Fruit fly (Drosophila melanogaster) whole organism, embryonic: Measurements from ENCODE around the gene P58IPK.

Source experiments
- Atf3 ChIP-seq: fragments of 200-800 bp; sonication (Bioruptor generic); optimal IDR thresholded peaks from 3 replicates; lab custom pipeline; 2016; ENCODE audit warnings: missing biosample characterization, missing genetic modification characterization
- B-H1 ChIP-seq: fragments of 200-800 bp; sonication (Bioruptor generic); IDR thresholded peaks from 3 replicates; pipeline ENCODE4 v1.3.6; 2022; ENCODE audit warnings: missing biosample characterization, missing genetic modification characterization
- Bdp1 ChIP-seq: fragments of 200-800 bp; sonication (Bioruptor generic); optimal IDR thresholded peaks from 3 replicates; lab custom pipeline; 2016; ENCODE audit warnings: missing biosample characterization, missing genetic modification characterization
- CG10274 ChIP-seq: fragments of 200-800 bp; sonication (Bioruptor generic); optimal IDR thresholded peaks from 3 replicates; lab custom pipeline; 2017; ENCODE audit warnings: missing biosample characterization, mild to moderate bottlenecking, missing genetic modification characterization
- CG11696 ChIP-seq: fragments of 200-800 bp; sonication (Bioruptor generic); IDR thresholded peaks from 2 replicates; pipeline ENCODE4 v1.3.6; 2022; ENCODE audit warnings: missing biosample characterization, missing genetic modification characterization
- CG12391 ChIP-seq: fragments of 200-800 bp; sonication (Bioruptor generic); optimal IDR thresholded peaks from 3 replicates; lab custom pipeline; 2018; ENCODE audit warnings: missing biosample characterization, mild to moderate bottlenecking, missing genetic modification characterization, moderate library complexity
- CG13894 ChIP-seq: fragments of 200-800 bp; sonication (Bioruptor generic); optimal IDR thresholded peaks from 3 replicates; lab custom pipeline; 2018; ENCODE audit warnings: missing biosample characterization, mild to moderate bottlenecking, missing genetic modification characterization, moderate library complexity
- CG14441 ChIP-seq: fragments of 200-800 bp; sonication (Bioruptor generic); IDR thresholded peaks from 2 replicates; pipeline ENCODE4 v1.3.6; 2022; ENCODE audit warnings: missing biosample characterization, missing genetic modification characterization
- CG14710 ChIP-seq: fragments of 200-800 bp; sonication (Bioruptor generic); optimal IDR thresholded peaks from 3 replicates; lab custom pipeline; 2019; ENCODE audit warnings: missing biosample characterization, mild to moderate bottlenecking, missing genetic modification characterization, moderate library complexity
- CG1602 ChIP-seq: fragments of 200-800 bp; sonication (Bioruptor generic); optimal IDR thresholded peaks from 3 replicates; lab custom pipeline; 2016; ENCODE audit warnings: missing biosample characterization, missing genetic modification characterization
- CG1647 ChIP-seq: fragments of 200-800 bp; sonication (Bioruptor generic); optimal IDR thresholded peaks from 3 replicates; lab custom pipeline; 2016; ENCODE audit warnings: missing biosample characterization, missing genetic modification characterization
- CG17385 ChIP-seq: fragments of 200-800 bp; sonication (Bioruptor generic); optimal IDR thresholded peaks from 3 replicates; lab custom pipeline; 2018; ENCODE audit warnings: missing biosample characterization, mild to moderate bottlenecking, missing genetic modification characterization
- CG17829 ChIP-seq: fragments of 200-800 bp; optimal IDR thresholded peaks from 2 replicates; lab custom pipeline; 2019; ENCODE audit warnings: missing biosample characterization, mild to moderate bottlenecking, missing genetic modification characterization, moderate library complexity
- CG18011 ChIP-seq: fragments of 200-800 bp; sonication (Bioruptor generic); optimal IDR thresholded peaks from 2 replicates; lab custom pipeline; 2017; ENCODE audit warnings: missing biosample characterization, missing genetic modification characterization, mild to moderate bottlenecking, moderate library complexity, missing genotype
- CG18599 ChIP-seq: fragments of 200-800 bp; sonication (Bioruptor generic); optimal IDR thresholded peaks from 3 replicates; lab custom pipeline; 2017; ENCODE audit warnings: missing biosample characterization, missing genetic modification characterization, mild to moderate bottlenecking, moderate library complexity, missing genetic modification reagents
- CG2889 ChIP-seq: fragments of 200-800 bp; sonication (Bioruptor generic); IDR thresholded peaks from 3 replicates; pipeline ENCODE4 v1.3.6; 2022; ENCODE audit warnings: missing biosample characterization, missing genetic modification characterization
- CG33557 ChIP-seq: fragments of 200-800 bp; sonication (Bioruptor generic); optimal IDR thresholded peaks from 2 replicates; lab custom pipeline; 2019; ENCODE audit warnings: missing biosample characterization, mild to moderate bottlenecking, missing genetic modification characterization, moderate library complexity
- CG3995 ChIP-seq: fragments of 200-800 bp; sonication (Bioruptor generic); optimal IDR thresholded peaks from 3 replicates; lab custom pipeline; 2016; ENCODE audit warnings: missing biosample characterization, missing genetic modification characterization
- CG6272 ChIP-seq: fragments of 200-800 bp; sonication (Bioruptor generic); IDR thresholded peaks from 2 replicates; pipeline ENCODE4 v1.3.6; 2022; ENCODE audit warnings: missing biosample characterization, missing genetic modification characterization
- CG6683 ChIP-seq: fragments of 200-800 bp; sonication (Bioruptor generic); optimal IDR thresholded peaks from 2 replicates; lab custom pipeline; 2017; ENCODE audit warnings: missing biosample characterization, mild to moderate bottlenecking, missing genetic modification characterization, missing genetic modification reagents
- CG6813 ChIP-seq: fragments of 200-800 bp; sonication (Bioruptor generic); optimal IDR thresholded peaks from 2 replicates; lab custom pipeline; 2017; ENCODE audit warnings: missing biosample characterization, missing genetic modification characterization, mild to moderate bottlenecking, moderate library complexity, missing genetic modification reagents
- CG7987 ChIP-seq: fragments of 200-800 bp; sonication (Bioruptor generic); optimal IDR thresholded peaks from 2 replicates; lab custom pipeline; 2018; ENCODE audit warnings: missing biosample characterization, mild to moderate bottlenecking, missing genetic modification characterization, moderate library complexity
- CG8281 ChIP-seq: fragments of 200-800 bp; sonication (Bioruptor generic); optimal IDR thresholded peaks from 2 replicates; lab custom pipeline; 2018; ENCODE audit warnings: missing biosample characterization, mild to moderate bottlenecking, missing genetic modification characterization, moderate library complexity
- CG9215 ChIP-seq: fragments of 200-800 bp; sonication (Bioruptor generic); IDR thresholded peaks from 2 replicates; pipeline ENCODE4 v1.3.6; 2022; ENCODE audit warnings: missing biosample characterization, missing genetic modification characterization
- CG9876 ChIP-seq: fragments of 200-800 bp; sonication (Bioruptor generic); optimal IDR thresholded peaks from 2 replicates; lab custom pipeline; 2016; ENCODE audit warnings: missing biosample characterization, missing genetic modification characterization
- CTCF ChIP-seq: fragments of 200-800 bp; sonication (Bioruptor generic); optimal IDR thresholded peaks from 2 replicates; lab custom pipeline; 2017; ENCODE audit warnings: missing biosample characterization, mild to moderate bottlenecking, missing genetic modification characterization, moderate library complexity
- D19A ChIP-seq: fragments of 200-800 bp; optimal IDR thresholded peaks from 3 replicates; lab custom pipeline; 2019; ENCODE audit warnings: missing biosample characterization, mild to moderate bottlenecking, missing genetic modification characterization, moderate library complexity
- Dip3 ChIP-seq: fragments of 200-800 bp; sonication (Bioruptor generic); optimal IDR thresholded peaks from 3 replicates; lab custom pipeline; 2016; ENCODE audit warnings: missing biosample characterization, missing genetic modification characterization
- E2f2 ChIP-seq: fragments of 200-800 bp; sonication (Bioruptor generic); IDR thresholded peaks from 2 replicates; pipeline ENCODE4 v1.3.6; 2022; ENCODE audit warnings: missing biosample characterization, missing genetic modification characterization
- Hand ChIP-seq: fragments of 200-800 bp; sonication (Bioruptor generic); optimal IDR thresholded peaks from 2 replicates; lab custom pipeline; 2017; ENCODE audit warnings: mild to moderate bottlenecking, missing biosample characterization, missing genetic modification reagents, missing genetic modification characterization
- Mad ChIP-seq: fragments of 200-800 bp; sonication (Bioruptor generic); optimal IDR thresholded peaks from 2 replicates; lab custom pipeline; 2016; ENCODE audit warnings: missing biosample characterization, missing genetic modification characterization
- Myb ChIP-seq: fragments of 200-800 bp; sonication (Bioruptor generic); optimal IDR thresholded peaks from 2 replicates; lab custom pipeline; 2016; ENCODE audit warnings: missing biosample characterization, missing genetic modification characterization
- NK7.1 ChIP-seq: fragments of 200-800 bp; sonication (Bioruptor generic); optimal IDR thresholded peaks from 3 replicates; lab custom pipeline; 2016; ENCODE audit warnings: missing biosample characterization, missing genetic modification characterization
- Nf-YB ChIP-seq: fragments of 200-800 bp; sonication (Bioruptor generic); optimal IDR thresholded peaks from 3 replicates; lab custom pipeline; 2019; ENCODE audit warnings: missing biosample characterization, mild to moderate bottlenecking, missing genetic modification characterization, moderate library complexity
- Nf-YC ChIP-seq: fragments of 200-800 bp; optimal IDR thresholded peaks from 3 replicates; lab custom pipeline; 2019; ENCODE audit warnings: missing biosample characterization, mild to moderate bottlenecking, missing genetic modification characterization, moderate library complexity
- Poxn ChIP-seq: fragments of 200-800 bp; sonication (Bioruptor generic); IDR thresholded peaks from 2 replicates; pipeline ENCODE4 v1.3.6; 2022; ENCODE audit warnings: missing biosample characterization, missing genetic modification characterization
- Ravus ChIP-seq: fragments of 200-800 bp; sonication (Bioruptor generic); IDR thresholded peaks from 2 replicates; pipeline ENCODE4 v1.3.6; 2022; ENCODE audit warnings: missing biosample characterization, missing genetic modification characterization
- amos ChIP-seq: fragments of 200-800 bp; sonication (Bioruptor generic); IDR thresholded peaks from 2 replicates; pipeline ENCODE4 v1.3.6; 2022; ENCODE audit warnings: missing biosample characterization, missing genetic modification characterization; ENCODE audit not compliant: partially characterized antibody
- emc ChIP-seq: fragments of 200-800 bp; sonication (Bioruptor generic); optimal IDR thresholded peaks from 2 replicates; lab custom pipeline; 2016; ENCODE audit warnings: missing biosample characterization, missing genetic modification characterization
- gro ChIP-seq: fragments of 200-800 bp; sonication (Bioruptor generic); optimal IDR thresholded peaks from 2 replicates; lab custom pipeline; 2016; ENCODE audit warnings: missing biosample characterization, missing genetic modification characterization
- hbn ChIP-seq: fragments of 200-800 bp; sonication (Bioruptor generic); IDR thresholded peaks from 2 replicates; pipeline ENCODE4 v1.3.6; 2022; ENCODE audit warnings: missing biosample characterization, missing genetic modification characterization; ENCODE audit not compliant: partially characterized antibody
- hth ChIP-seq: fragments of >200 bp; optimal IDR thresholded peaks from 2 replicates; lab custom pipeline; 2017; ENCODE audit warnings: inconsistent platforms
- jigr1 ChIP-seq: fragments of 200-800 bp; sonication (Bioruptor generic); IDR thresholded peaks from 3 replicates; pipeline ENCODE4 v1.3.6; 2022; ENCODE audit warnings: missing biosample characterization, missing genetic modification characterization
- kay ChIP-seq: fragments of 200-800 bp; sonication (Bioruptor generic); optimal IDR thresholded peaks from 2 replicates; lab custom pipeline; 2016; ENCODE audit warnings: missing biosample characterization, missing genetic modification characterization
- lab ChIP-seq: fragments of 200-800 bp; sonication (Bioruptor generic); optimal IDR thresholded peaks from 3 replicates; lab custom pipeline; 2017; ENCODE audit warnings: missing biosample characterization, missing genetic modification characterization, mild to moderate bottlenecking, moderate library complexity, missing genetic modification reagents
- nerfin-1 ChIP-seq: fragments of 200-800 bp; sonication (Bioruptor generic); optimal IDR thresholded peaks from 3 replicates; lab custom pipeline; 2019; ENCODE audit warnings: missing biosample characterization, mild to moderate bottlenecking, missing genetic modification characterization, moderate library complexity
- nerfin-2 ChIP-seq: fragments of 200-800 bp; sonication (Bioruptor generic); IDR thresholded peaks from 2 replicates; pipeline ENCODE4 v1.3.6; 2022; ENCODE audit warnings: missing biosample characterization, missing genetic modification characterization; ENCODE audit not compliant: partially characterized antibody
- nmo ChIP-seq: fragments of 200-800 bp; sonication (Bioruptor generic); optimal IDR thresholded peaks from 2 replicates; lab custom pipeline; 2018; ENCODE audit warnings: missing biosample characterization, mild to moderate bottlenecking, missing genetic modification characterization, moderate library complexity
- pb ChIP-seq: fragments of 200-800 bp; sonication (Bioruptor generic); optimal IDR thresholded peaks from 3 replicates; lab custom pipeline; 2016; ENCODE audit warnings: missing biosample characterization, missing genetic modification characterization
- pnt ChIP-seq: fragments of 200-800 bp; sonication (Bioruptor generic); optimal IDR thresholded peaks from 3 replicates; lab custom pipeline; 2016; ENCODE audit warnings: missing biosample characterization, missing genetic modification characterization
- zf30C ChIP-seq: fragments of 200-800 bp; sonication (Bioruptor generic); optimal IDR thresholded peaks from 3 replicates; lab custom pipeline; 2018; ENCODE audit warnings: missing biosample characterization, mild to moderate bottlenecking, missing genetic modification characterization

P58IPK gene

DNA sequence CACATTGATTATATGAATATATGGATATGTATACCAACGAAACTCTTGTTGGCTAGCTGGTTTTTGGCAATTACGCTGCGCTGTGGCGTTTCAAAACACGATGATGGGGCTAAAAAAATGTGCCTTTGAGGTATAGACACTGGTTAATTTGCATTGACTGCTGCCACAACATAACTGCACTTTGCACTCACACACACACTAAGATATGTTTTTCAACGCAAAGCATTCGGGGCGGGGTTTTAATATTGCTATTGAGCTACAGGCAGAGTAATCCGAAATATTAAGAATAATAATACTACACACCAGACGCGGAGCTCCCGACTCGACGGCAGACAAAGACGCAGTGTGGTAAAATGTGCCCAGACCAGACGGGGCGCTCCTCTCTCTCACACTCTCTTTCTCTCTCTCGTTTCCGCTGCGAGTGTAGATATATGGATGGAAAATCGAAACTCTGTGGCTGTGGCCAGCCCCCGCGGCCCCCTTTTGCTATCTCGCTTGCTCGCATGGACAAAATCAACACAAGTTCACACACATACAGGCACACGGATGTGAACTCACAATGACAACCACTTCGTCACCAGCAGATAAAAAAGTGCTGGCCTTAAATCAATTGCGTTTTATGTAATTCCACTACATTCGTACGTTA is 35.6 kb upstream of the P58IPK start (continued):
- TF ChIP-seq Nf-YC: peak; percentile 42
- no peak for TF ChIP-seq CG1647 (GFP tag; lab: Kevin White, UChicago)
- TF ChIP-seq zf30C (GFP tag; lab: Kevin White, UChicago): peak; percentile 0
- TF ChIP-seq Hand (GFP tag; lab: Kevin White, UChicago): peak; percentile 56
- no peak for TF ChIP-seq CG33557 (GFP tag; lab: Kevin White, UChicago)
- TF ChIP-seq kay (GFP tag; lab: Kevin White, UChicago): peak; percentile 43
- TF ChIP-seq CTCF (GFP tag; lab: Kevin White, UChicago): peak; percentile 13
- TF ChIP-seq CG9876: no peak
- TF ChIP-seq hth: no peak
- TF ChIP-seq jigr1 (GFP tag; lab: Robert Waterston, UW): no peak
- no peak for TF ChIP-seq NK7.1 (GFP tag; lab: Kevin White, UChicago)
- no peak for TF ChIP-seq CG10274 (GFP tag; lab: Kevin White, UChicago)
- no peak for TF ChIP-seq amos (GFP tag; lab: Robert Waterston, UW)
- TF ChIP-seq CG17385 (GFP tag; lab: Kevin White, UChicago): peak; percentile 32
- peak; percentile 82 for TF ChIP-seq CG18599
- no peak for TF ChIP-seq Mad (GFP tag; lab: Kevin White, UChicago)
- TF ChIP-seq nerfin-2 (GFP tag; lab: Robert Waterston, UW): no peak
- TF ChIP-seq gro (GFP tag; lab: Kevin White, UChicago): peak; percentile 66
- peak; percentile 27 for TF ChIP-seq Bdp1
- TF ChIP-seq D19A: peak; percentile 0
- TF ChIP-seq CG7987 (GFP tag; lab: Kevin White, UChicago): peak; percentile 81
- no peak for TF ChIP-seq Ravus (GFP tag; lab: Robert Waterston, UW)
- peak; percentile 85 for TF ChIP-seq CG6813 (GFP tag; lab: Kevin White, UChicago)
- no peak for TF ChIP-seq CG1602 (GFP tag; lab: Kevin White, UChicago)
- TF ChIP-seq Dip3 (GFP tag; lab: Kevin White, UChicago): no peak
- no peak for TF ChIP-seq Nf-YB (GFP tag; lab: Kevin White, UChicago)
- peak; percentile 66 for TF ChIP-seq CG13894
- TF ChIP-seq pnt (GFP tag; lab: Kevin White, UChicago): no peak
- TF ChIP-seq E2f2 (GFP tag; lab: Robert Waterston, UW): no peak
- no peak for TF ChIP-seq CG12391 (tag; lab: Kevin White, UChicago)
- TF ChIP-seq CG8281: peak; percentile 11
- TF ChIP-seq CG18011: peak; percentile 25
- TF ChIP-seq pb: peak; percentile 38
- TF ChIP-seq CG6683 (GFP tag; lab: Kevin White, UChicago): no peak
- no peak for TF ChIP-seq Poxn (GFP tag; lab: Robert Waterston, UW)
- TF ChIP-seq CG6272: no peak
- no peak for TF ChIP-seq CG14710
- no peak for TF ChIP-seq CG11696 (GFP tag; lab: Robert Waterston, UW)
- no peak for TF ChIP-seq Myb (GFP tag; lab: Kevin White, UChicago)
- peak; percentile 5 for TF ChIP-seq CG3995 (GFP tag; lab: Kevin White, UChicago)
- TF ChIP-seq B-H1 (GFP tag; lab: Robert Waterston, UW): no peak
- peak; percentile 43 for TF ChIP-seq nerfin-1 (tag; lab: Kevin White, UChicago)
- no peak for TF ChIP-seq Atf3 (GFP tag; lab: Kevin White, UChicago)
- no peak for TF ChIP-seq CG2889 (GFP tag; lab: Robert Waterston, UW)
- TF ChIP-seq CG17829: no peak
- peak; percentile 68 for TF ChIP-seq lab (GFP tag; lab: Kevin White, UChicago)
- no peak for TF ChIP-seq CG14441
- TF ChIP-seq hbn: no peak
- no peak for TF ChIP-seq CG9215 (GFP tag; lab: Robert Waterston, UW)
- no peak for TF ChIP-seq nmo (GFP tag; lab: Kevin White, UChicago)
- TF ChIP-seq emc (GFP tag; lab: Kevin White, UChicago): no peak
